Worm (Caenorhabditis elegans) whole organism, midembryonic: ENCODE data around the gene clec-164.

ENCODE experiments used
- T22C8.4 ChIP-seq: fragments of 200-800 bp; sonication (Bioruptor generic); IDR thresholded peaks from 2 replicates; pipeline ENCODE4 v1.3.6; 2022; ENCODE audit warnings: missing genetic modification characterization, missing compliant biosample characterization
- cog-1 ChIP-seq: sonication (generic microtip); optimal IDR thresholded peaks from 2 replicates; lab custom pipeline; 2016; ENCODE audit warnings: missing genetic modification characterization, missing compliant biosample characterization
- flt-1 ChIP-seq: fragments of 200-800 bp; sonication (Bioruptor generic); IDR thresholded peaks from 2 replicates; pipeline ENCODE4 v1.3.6; 2022; ENCODE audit warnings: missing genetic modification characterization, missing compliant biosample characterization
- klf-2 ChIP-seq: fragments of 200-800 bp; sonication (Bioruptor generic); conservative IDR thresholded peaks from 2 replicates; pipeline ENCODE4 v1.3.6; 2022; ENCODE audit warnings: missing genetic modification reagents, missing genetic modification characterization, missing compliant biosample characterization
- med-1 ChIP-seq: sonication (generic microtip); optimal IDR thresholded peaks from 2 replicates; lab custom pipeline; 2017; ENCODE audit warnings: missing genetic modification characterization, mild to moderate bottlenecking, missing compliant biosample characterization, antibody characterized with exemption, missing genetic modification reagents; ENCODE audit not compliant: insufficient read depth
- ref-1 ChIP-seq: fragments of 200-800 bp; sonication (Bioruptor generic); conservative IDR thresholded peaks from 2 replicates; pipeline ENCODE4 v1.3.6; 2022; ENCODE audit warnings: missing genetic modification reagents, missing genetic modification characterization, missing compliant biosample characterization
- tab-1 ChIP-seq: fragments of 200-800 bp; sonication (Bioruptor generic); IDR thresholded peaks from 2 replicates; pipeline ENCODE4 v1.3.6; 2022; ENCODE audit warnings: missing genetic modification characterization, missing compliant biosample characterization
- ztf-23 ChIP-seq: fragments of 200-800 bp; sonication (Bioruptor generic); IDR thresholded peaks from 2 replicates; pipeline ENCODE4 v1.3.6; 2022; ENCODE audit warnings: missing genetic modification reagents, missing genetic modification characterization, missing compliant biosample characterization
- ztf-29 ChIP-seq: fragments of 200-800 bp; sonication (Bioruptor generic); IDR thresholded peaks from 2 replicates; pipeline ENCODE4 v1.3.6; 2022; ENCODE audit warnings: missing genetic modification reagents, missing genetic modification characterization, missing compliant biosample characterization

ce11 chrIV:673313-673712 lies 43.1 kb upstream of the clec-164 start, which contains the start of gene K11H12.3:
- TF ChIP-seq flt-1 (GFP tag; lab: Robert Waterston, UW) = no peak
- no peak for TF ChIP-seq tab-1
- TF ChIP-seq ref-1 (GFP tag; lab: Robert Waterston, UW) = no peak
- no peak for TF ChIP-seq T22C8.4 (GFP tag; lab: Robert Waterston, UW)
- no peak for TF ChIP-seq klf-2 (GFP tag; lab: Robert Waterston, UW)
- no peak for TF ChIP-seq ztf-23 (GFP tag; lab: Robert Waterston, UW)
- TF ChIP-seq cog-1 (tag; lab: Kevin White, UChicago) = no peak
- TF ChIP-seq med-1 (GFP tag; lab: Kevin White, UChicago) = no peak
- TF ChIP-seq ztf-29 (GFP tag; lab: Robert Waterston, UW) = no peak
